Fruit fly (Drosophila melanogaster) whole organism, prepupa: ENCODE data around the gene TwdlX.
A peak's percentile ranks its signal among the peaks of the same experiment; 100 is the strongest.

Experiments used
- Blimp-1 ChIP-seq: fragments of 200-800 bp; sonication (Bioruptor generic); optimal IDR thresholded peaks from 3 replicates; lab custom pipeline; 2017; ENCODE audit warnings: missing biosample characterization, missing genetic modification characterization, mild to moderate bottlenecking, moderate library complexity, missing genetic modification reagents
- CG10631 ChIP-seq: fragments of 200-800 bp; sonication (Bioruptor generic); optimal IDR thresholded peaks from 2 replicates; lab custom pipeline; 2016; ENCODE audit warnings: missing biosample characterization, missing genetic modification characterization
- CG11294 ChIP-seq: fragments of 200-800 bp; sonication (Bioruptor generic); IDR thresholded peaks from 2 replicates; pipeline ENCODE4 v1.3.6; 2022; ENCODE audit warnings: missing biosample characterization, missing genetic modification characterization
- CG11762 ChIP-seq: fragments of 200-800 bp; sonication (Bioruptor generic); optimal IDR thresholded peaks from 3 replicates; lab custom pipeline; 2016; ENCODE audit warnings: missing biosample characterization, missing genetic modification characterization; ENCODE audit not compliant: insufficient read depth
- CG15336 ChIP-seq: fragments of 200-800 bp; sonication (Bioruptor generic); IDR thresholded peaks from 2 replicates; pipeline ENCODE4 v1.3.6; 2022; ENCODE audit warnings: missing biosample characterization, missing genetic modification characterization
- CG1621 ChIP-seq: fragments of 200-800 bp; sonication (Bioruptor generic); optimal IDR thresholded peaks from 3 replicates; lab custom pipeline; 2018; ENCODE audit warnings: missing biosample characterization, mild to moderate bottlenecking, missing genetic modification characterization
- CG3032 ChIP-seq: fragments of 200-800 bp; optimal IDR thresholded peaks from 2 replicates; lab custom pipeline; 2019; ENCODE audit warnings: missing biosample characterization, mild to moderate bottlenecking, missing genetic modification characterization, moderate library complexity
- CG31627 ChIP-seq: fragments of 200-800 bp; sonication (Bioruptor generic); optimal IDR thresholded peaks from 3 replicates; lab custom pipeline; 2016; ENCODE audit warnings: missing biosample characterization, missing genetic modification characterization
- CG32006 ChIP-seq: fragments of 200-800 bp; sonication (Bioruptor generic); optimal IDR thresholded peaks from 3 replicates; lab custom pipeline; 2017; ENCODE audit warnings: missing biosample characterization, mild to moderate bottlenecking, missing genetic modification characterization
- CG3919 ChIP-seq: fragments of 200-800 bp; sonication (Bioruptor generic); optimal IDR thresholded peaks from 3 replicates; lab custom pipeline; 2016; ENCODE audit warnings: missing biosample characterization, missing genetic modification characterization
- CG6163 ChIP-seq: fragments of 200-800 bp; sonication (Bioruptor generic); IDR thresholded peaks from 3 replicates; pipeline ENCODE4 v1.3.6; 2022; ENCODE audit warnings: missing biosample characterization, missing genetic modification characterization
- CG6854 ChIP-seq: fragments of 200-800 bp; sonication (Bioruptor generic); optimal IDR thresholded peaks from 2 replicates; lab custom pipeline; 2017; ENCODE audit warnings: missing biosample characterization, mild to moderate bottlenecking, missing genetic modification characterization
- CG8119 ChIP-seq: fragments of 200-800 bp; sonication (Bioruptor generic); IDR thresholded peaks from 3 replicates; pipeline ENCODE4 v1.3.6; 2022; ENCODE audit warnings: missing biosample characterization, missing genetic modification characterization
- CG8319 ChIP-seq: fragments of 200-800 bp; sonication (Bioruptor generic); optimal IDR thresholded peaks from 3 replicates; lab custom pipeline; 2016; ENCODE audit warnings: missing biosample characterization, missing genetic modification characterization
- CG8632 ChIP-seq: fragments of 200-800 bp; sonication (Bioruptor generic); optimal IDR thresholded peaks from 3 replicates; lab custom pipeline; 2016; ENCODE audit warnings: missing biosample characterization, missing genetic modification characterization
- CG9139 ChIP-seq: fragments of 200-800 bp; sonication (Bioruptor generic); optimal IDR thresholded peaks from 3 replicates; lab custom pipeline; 2017; ENCODE audit warnings: missing biosample characterization, mild to moderate bottlenecking, missing genetic modification characterization
- Eip75B ChIP-seq: fragments of 200-800 bp; sonication (Bioruptor generic); optimal IDR thresholded peaks from 3 replicates; lab custom pipeline; 2016; ENCODE audit warnings: missing biosample characterization, missing genetic modification characterization
- Eip78C ChIP-seq: fragments of 200-800 bp; sonication (Bioruptor generic); peaks from one replicate; lab custom pipeline; 2016; ENCODE audit warnings: missing biosample characterization, missing genetic modification characterization
- Eip93F ChIP-seq: fragments of 200-800 bp; sonication (Bioruptor generic); optimal IDR thresholded peaks from 2 replicates; lab custom pipeline; 2016; ENCODE audit warnings: missing biosample characterization, mild to moderate bottlenecking, missing genetic modification characterization
- Ets96B ChIP-seq: fragments of 200-800 bp; optimal IDR thresholded peaks from 2 replicates; lab custom pipeline; 2019; ENCODE audit warnings: missing biosample characterization, mild to moderate bottlenecking, missing genetic modification characterization, moderate library complexity
- Gug ChIP-seq: fragments of 200-800 bp; sonication (Bioruptor generic); IDR thresholded peaks from 2 replicates; pipeline ENCODE4 v1.3.6; 2022; ENCODE audit warnings: missing biosample characterization, missing genetic modification characterization
- Hr38 ChIP-seq: sonication (Bioruptor generic); optimal IDR thresholded peaks from 2 replicates; lab custom pipeline; 2016; ENCODE audit warnings: missing biosample characterization, missing genetic modification characterization
- Hr39 ChIP-seq: fragments of 200-800 bp; sonication (Bioruptor generic); optimal IDR thresholded peaks from 2 replicates; lab custom pipeline; 2016; ENCODE audit warnings: missing biosample characterization, missing genetic modification characterization
- OdsH ChIP-seq: fragments of 200-800 bp; sonication (Bioruptor generic); optimal IDR thresholded peaks from 3 replicates; lab custom pipeline; 2016; ENCODE audit warnings: missing biosample characterization, missing genetic modification characterization
- Smox ChIP-seq: fragments of 200-800 bp; sonication (Bioruptor generic); optimal IDR thresholded peaks from 3 replicates; lab custom pipeline; 2016; ENCODE audit warnings: missing biosample characterization, missing genetic modification characterization
- achi ChIP-seq: fragments of 200-800 bp; sonication (Bioruptor generic); optimal IDR thresholded peaks from 3 replicates; lab custom pipeline; 2016; ENCODE audit warnings: missing biosample characterization, missing genetic modification characterization
- cyc ChIP-seq: fragments of 200-800 bp; sonication (Bioruptor generic); optimal IDR thresholded peaks from 3 replicates; lab custom pipeline; 2016; ENCODE audit warnings: missing biosample characterization, missing genetic modification characterization
- dac ChIP-seq: fragments of 200-800 bp; sonication (Bioruptor generic); optimal IDR thresholded peaks from 2 replicates; lab custom pipeline; 2017; ENCODE audit warnings: missing biosample characterization, mild to moderate bottlenecking, missing genetic modification characterization
- dsx ChIP-seq: fragments of 200-800 bp; optimal IDR thresholded peaks from 3 replicates; lab custom pipeline; 2019; ENCODE audit warnings: missing biosample characterization, mild to moderate bottlenecking, missing genetic modification characterization, moderate library complexity; ENCODE audit not compliant: poor library complexity, severe bottlenecking
- eg ChIP-seq: fragments of 200-800 bp; sonication (Bioruptor generic); IDR thresholded peaks from 3 replicates; pipeline ENCODE4 v1.3.6; 2022; ENCODE audit warnings: missing biosample characterization, missing genetic modification characterization
- fkh ChIP-seq: fragments of 200-800 bp; sonication (Bioruptor generic); optimal IDR thresholded peaks from 3 replicates; lab custom pipeline; 2017; ENCODE audit warnings: missing biosample characterization, mild to moderate bottlenecking, missing genetic modification characterization, moderate library complexity
- lz ChIP-seq: fragments of 200-800 bp; sonication (Bioruptor generic); optimal IDR thresholded peaks from 3 replicates; lab custom pipeline; 2016; ENCODE audit warnings: missing biosample characterization, missing genetic modification characterization
- net ChIP-seq: fragments of 200-800 bp; sonication (Bioruptor generic); optimal IDR thresholded peaks from 3 replicates; lab custom pipeline; 2016; ENCODE audit warnings: missing biosample characterization, missing genetic modification characterization
- pdm3 ChIP-seq: fragments of 200-800 bp; sonication (Bioruptor generic); optimal IDR thresholded peaks from 3 replicates; lab custom pipeline; 2016; ENCODE audit warnings: missing biosample characterization, missing genetic modification characterization
- spab ChIP-seq: fragments of 200-800 bp; sonication (Bioruptor generic); optimal IDR thresholded peaks from 2 replicates; lab custom pipeline; 2017; ENCODE audit warnings: missing biosample characterization, mild to moderate bottlenecking, missing genetic modification characterization, missing genetic modification reagents
- ss ChIP-seq, 2 experiments: fragments of 200-800 bp; sonication (Bioruptor generic); optimal IDR thresholded peaks; 2 replicates in 1 of 2; 3 replicates in 1 of 2; lab custom pipeline; 2017 to 2018; ENCODE audit warnings: mild to moderate bottlenecking in 2 of 2, missing biosample characterization in 2 of 2, missing genetic modification characterization in 2 of 2, moderate library complexity in 1 of 2
- svp ChIP-seq: fragments of 200-800 bp; sonication (Bioruptor generic); peaks from one replicate; lab custom pipeline; 2016; ENCODE audit warnings: missing biosample characterization, missing genetic modification characterization
- vri ChIP-seq: fragments of 200-800 bp; sonication (Bioruptor generic); optimal IDR thresholded peaks from 3 replicates; lab custom pipeline; 2016; ENCODE audit warnings: missing biosample characterization, mild to moderate bottlenecking, missing genetic modification characterization

Gene TwdlX

dm6 chrX:16724544-16724943, 6.3 kb upstream of the TwdlX start:
- TF ChIP-seq fkh (GFP tag; lab: Kevin White, UChicago) (peak; percentile 13), CG8632 (GFP tag; lab: Kevin White, UChicago) (no peak)

DNA sequence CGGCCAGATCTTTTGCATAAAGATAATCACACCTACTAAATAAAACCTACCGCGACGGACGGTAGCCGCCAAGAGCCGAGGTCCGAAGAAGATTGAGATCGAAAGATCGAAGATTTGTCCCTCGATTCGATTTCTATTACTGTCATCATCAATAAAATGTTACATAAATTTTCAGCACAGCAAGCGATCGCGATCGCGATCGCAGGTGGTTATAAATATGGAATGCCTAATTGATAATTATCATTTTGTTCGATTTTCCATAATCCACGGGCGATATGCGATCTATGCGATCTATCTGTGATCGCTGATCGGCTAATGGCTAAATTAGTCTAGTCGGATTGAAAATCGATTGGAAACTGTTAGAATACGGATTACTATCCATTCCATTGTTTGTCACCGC, 2.4 kb downstream of the TwdlX start:
- TF ChIP-seq fkh (GFP tag; lab: Kevin White, UChicago): no peak
- no peak for TF ChIP-seq CG6163 (GFP tag; lab: Robert Waterston, UW)
- no peak for TF ChIP-seq dac (GFP tag; lab: Kevin White, UChicago)
- no peak for TF ChIP-seq CG3032 (tag; lab: Kevin White, UChicago)
- TF ChIP-seq Hr39 (GFP tag; lab: Kevin White, UChicago): no peak
- TF ChIP-seq CG31627 (GFP tag; lab: Kevin White, UChicago): no peak
- TF ChIP-seq CG8319: no peak
- TF ChIP-seq CG10631 (GFP tag; lab: Kevin White, UChicago): no peak
- TF ChIP-seq Ets96B: no peak
- no peak for TF ChIP-seq lz (GFP tag; lab: Kevin White, UChicago)
- no peak for TF ChIP-seq CG11762 (GFP tag; lab: Kevin White, UChicago)
- TF ChIP-seq CG6854: no peak
- no peak for TF ChIP-seq CG3919 (GFP tag; lab: Kevin White, UChicago)

DNA sequence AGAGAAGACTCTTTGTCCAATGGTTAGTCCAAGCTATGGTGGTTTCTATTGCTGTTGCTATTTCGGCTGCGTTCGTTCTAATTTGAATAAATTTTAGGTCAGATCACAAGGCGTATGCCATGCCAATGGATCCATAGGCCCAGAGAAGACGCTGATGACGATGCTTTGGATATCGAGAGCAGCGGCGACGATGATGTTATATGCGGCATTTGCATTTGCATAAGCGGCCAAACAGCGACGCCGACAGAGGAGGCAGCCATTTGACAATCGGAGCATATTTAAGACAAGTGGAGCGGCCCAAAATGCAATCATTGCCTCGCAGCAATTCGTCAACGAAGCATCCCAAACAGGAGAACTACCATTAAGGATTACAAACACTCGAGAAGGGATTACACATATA, 3.8 kb downstream of the TwdlX start, which contains the start of gene TwdlY:
TSS of gene TwdlY (plus strand) at position 301 of the 400 bp plus-strand sequence.
- TF ChIP-seq Eip75B (GFP tag; lab: Kevin White, UChicago): no peak
- TF ChIP-seq CG6854: no peak
- TF ChIP-seq CG1621 (tag; lab: Kevin White, UChicago): no peak
- TF ChIP-seq eg (GFP tag; lab: Robert Waterston, UW): no peak
- TF ChIP-seq CG3032 (tag; lab: Kevin White, UChicago): no peak
- TF ChIP-seq Blimp-1 (GFP tag; lab: Kevin White, UChicago): no peak
- no peak for TF ChIP-seq cyc (GFP tag; lab: Kevin White, UChicago)
- no peak for TF ChIP-seq lz (GFP tag; lab: Kevin White, UChicago)
- no peak for TF ChIP-seq svp (GFP tag; lab: Kevin White, UChicago)
- TF ChIP-seq Smox (GFP tag; lab: Kevin White, UChicago): no peak
- no peak for TF ChIP-seq Eip78C

DNA sequence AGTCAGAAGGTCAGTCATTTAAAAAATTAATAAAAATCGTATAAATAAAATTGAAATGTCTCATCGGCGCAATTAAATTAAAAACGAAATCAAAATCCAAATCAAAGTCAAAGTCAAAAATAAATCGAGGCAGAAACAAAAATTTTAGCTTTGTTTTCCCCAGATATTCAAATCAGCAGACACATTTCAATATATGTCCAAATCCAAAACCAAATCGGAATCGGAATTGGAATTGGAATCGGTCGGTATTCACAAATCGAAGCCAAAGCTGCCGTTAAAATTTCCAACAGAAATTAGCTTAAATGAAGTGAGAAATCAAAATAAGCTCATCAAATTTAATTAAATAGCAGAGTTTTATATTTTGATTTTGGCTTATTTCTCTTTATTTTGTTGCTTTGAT, 5.3 kb downstream of the TwdlX start:
- TF ChIP-seq CG6163 (GFP tag; lab: Robert Waterston, UW) (no peak), spab (GFP tag; lab: Kevin White, UChicago) (no peak), dsx (GFP tag; lab: Kevin White, UChicago) (no peak), fkh (GFP tag; lab: Kevin White, UChicago) (no peak), CG9139 (GFP tag; lab: Kevin White, UChicago) (no peak), Eip78C (no peak), ss (GFP tag; optimal IDR thresholded peaks at IDR 0.05; lab: Kevin White, UChicago) (no peak), CG31627 (GFP tag; lab: Kevin White, UChicago) (no peak), achi (GFP tag; lab: Kevin White, UChicago) (no peak), OdsH (GFP tag; lab: Kevin White, UChicago) (no peak)
- TF ChIP-seq, all 60 proteins: peak for 0

DNA sequence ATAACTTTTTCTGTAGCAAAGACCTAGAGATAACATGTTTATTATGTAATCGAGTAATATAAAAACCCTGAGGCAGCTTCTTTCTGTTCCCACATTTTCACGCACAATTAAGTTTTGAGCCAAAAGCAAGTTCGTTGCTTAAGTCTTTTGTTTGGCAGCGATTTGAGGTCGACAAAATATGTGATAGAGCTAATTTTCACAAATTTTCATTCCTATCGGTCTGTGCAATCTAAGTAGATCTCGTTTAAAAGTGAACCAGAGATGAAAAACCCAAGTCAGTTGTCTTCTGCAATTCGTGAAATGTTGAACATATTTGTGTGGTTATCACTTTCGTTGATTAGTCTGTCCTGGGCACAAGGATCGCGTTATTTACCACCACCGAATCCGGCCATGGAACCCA, 7.0 kb downstream of the TwdlX start, which contains the start of gene TwdlZ:
TSS of gene TwdlZ (plus strand) at position 301 of the 400 bp plus-strand sequence.
- TF ChIP-seq CG8119 (GFP tag; lab: Robert Waterston, UW): no peak
- no peak for TF ChIP-seq pdm3 (GFP tag; lab: Kevin White, UChicago)
- no peak for TF ChIP-seq ss (GFP tag; optimal IDR thresholded peaks at IDR 0.05; lab: Kevin White, UChicago)
- no peak for TF ChIP-seq Eip93F (GFP tag; lab: Kevin White, UChicago)
- TF ChIP-seq CG32006 (GFP tag; lab: Kevin White, UChicago): no peak
- no peak for TF ChIP-seq vri (GFP tag; lab: Kevin White, UChicago)
- no peak for TF ChIP-seq net (GFP tag; lab: Kevin White, UChicago)
- no peak for TF ChIP-seq CG11294 (GFP tag; lab: Robert Waterston, UW)
- TF ChIP-seq CG9139 (GFP tag; lab: Kevin White, UChicago): no peak
- TF ChIP-seq CG3032 (tag; lab: Kevin White, UChicago): no peak
- TF ChIP-seq CG31627 (GFP tag; lab: Kevin White, UChicago): no peak
- no peak for TF ChIP-seq Hr38 (GFP tag; lab: Kevin White, UChicago)
- TF ChIP-seq Gug (GFP tag; lab: Robert Waterston, UW): no peak
- no peak for TF ChIP-seq CG15336 (GFP tag; lab: Robert Waterston, UW)
